Worm (Caenorhabditis elegans): ENCODE measurements around the gene K05F1.6.

ce11 chrII:5738795-5739194, 43.5 kb upstream of the K05F1.6 start, which contains the start of gene hlh-14:
- TF ChIP-seq F13H6.1 (tag; optimal IDR thresholded peaks at IDR 0.05): no peak
- TF ChIP-seq alr-1 (tag; optimal IDR thresholded peaks at IDR 0.05): no peak
- TF ChIP-seq unc-62 (GFP tag; optimal IDR thresholded peaks at IDR 0.05): no peak
- no peak for TF ChIP-seq unc-55 (GFP tag; optimal IDR thresholded peaks at IDR 0.05)
- TF ChIP-seq dmd-4 (tag; optimal IDR thresholded peaks at IDR 0.05): no peak
- no peak for TF ChIP-seq egl-27 (tag; optimal IDR thresholded peaks at IDR 0.05)
- no peak for TF ChIP-seq snpc-4 (tag; optimal IDR thresholded peaks at IDR 0.05)
- TF ChIP-seq nhr-237 (tag; optimal IDR thresholded peaks at IDR 0.05): no peak
- TF ChIP-seq blmp-1 (tag; optimal IDR thresholded peaks at IDR 0.05; ENCODE audit: insufficient read depth): no peak
